Worm (Caenorhabditis elegans): ENCODE measurements around the gene sri-45.

- no peak for TF ChIP-seq W03F9.2 (tag; optimal IDR thresholded peaks at IDR 0.05)
- TF ChIP-seq him-1 (tag; optimal IDR thresholded peaks at IDR 0.05): no peak
- no peak for TF ChIP-seq dao-5 (tag; optimal IDR thresholded peaks at IDR 0.05)
Observed at ce11 chrII:675303-675702, 13.7 kb upstream of the sri-45 start, which contains the start of gene Y39F10C.1.
